Fruit fly (Drosophila melanogaster): ENCODE results near the gene CG11858.

CG11858 gene

DNA sequence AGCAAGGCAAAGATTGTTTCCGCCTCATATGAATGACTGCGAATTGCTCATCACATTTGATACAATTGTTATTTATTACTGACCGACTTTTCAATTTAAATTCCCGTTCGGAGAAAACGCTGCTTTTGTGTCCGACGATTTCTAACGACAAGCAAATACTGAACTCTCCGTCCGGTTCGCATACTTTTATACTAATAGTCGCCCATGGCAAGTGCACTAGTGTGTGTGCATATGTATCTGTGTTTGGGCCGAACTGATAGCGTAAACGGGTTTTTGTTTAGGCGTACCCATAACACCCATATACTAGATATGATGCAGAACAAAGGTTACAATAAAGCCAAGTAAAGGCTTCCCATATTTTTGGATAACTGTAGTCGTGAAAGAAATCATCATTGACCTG lies 45.7 kb downstream of the CG11858 start, which contains the start of gene CG10550:
CG10550 (minus strand) TSS at position 164 of the 400 bp plus-strand sequence.
- TF ChIP-seq Hnf4 (GFP tag; optimal IDR thresholded peaks at IDR 0.05) (peak; percentile 0), OdsH (GFP tag; optimal IDR thresholded peaks at IDR 0.05) (no peak), Abd-B (GFP tag; optimal IDR thresholded peaks at IDR 0.05) (no peak), dsf (GFP tag; optimal IDR thresholded peaks at IDR 0.05; ENCODE audit: borderline replicate concordance) (no peak)

DNA sequence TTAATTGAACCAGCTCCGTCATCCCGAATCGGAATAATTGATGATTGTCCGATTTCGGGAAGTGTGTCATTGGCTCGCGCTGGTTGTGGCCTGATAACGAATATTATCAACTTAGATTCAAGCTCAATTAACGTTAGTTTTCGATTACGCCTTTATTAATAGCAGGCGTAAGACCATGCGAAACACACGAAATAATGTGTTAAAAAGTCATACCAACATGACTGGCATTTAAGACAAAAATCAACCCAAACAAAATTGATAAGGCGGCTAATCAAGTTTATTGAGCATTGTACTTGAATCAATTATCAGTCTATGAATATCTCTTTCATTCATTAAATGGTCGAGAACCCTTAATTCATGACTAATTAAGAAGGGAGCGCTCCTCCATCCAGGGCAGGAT lies 46.6 kb downstream of the CG11858 start:
- TF ChIP-seq N (GFP tag; optimal IDR thresholded peaks at IDR 0.05) (no peak), Dif (GFP tag; optimal IDR thresholded peaks at IDR 0.05; ENCODE audit: partially characterized antibody) (no peak), br (GFP tag; optimal IDR thresholded peaks at IDR 0.05) (no peak), CG32264 (GFP tag; optimal IDR thresholded peaks at IDR 0.05) (no peak), Hr83 (GFP tag; optimal IDR thresholded peaks at IDR 0.05; ENCODE audit: poor library complexity, severe bottlenecking) (no peak), h (GFP tag; optimal IDR thresholded peaks at IDR 0.05) (no peak), Myc (optimal IDR thresholded peaks at IDR 0.05) (no peak), woc (GFP tag; optimal IDR thresholded peaks at IDR 0.05) (no peak), Hr78 (GFP tag; optimal IDR thresholded peaks at IDR 0.05) (no peak), HLH106 (tag; optimal IDR thresholded peaks at IDR 0.05) (no peak)

DNA sequence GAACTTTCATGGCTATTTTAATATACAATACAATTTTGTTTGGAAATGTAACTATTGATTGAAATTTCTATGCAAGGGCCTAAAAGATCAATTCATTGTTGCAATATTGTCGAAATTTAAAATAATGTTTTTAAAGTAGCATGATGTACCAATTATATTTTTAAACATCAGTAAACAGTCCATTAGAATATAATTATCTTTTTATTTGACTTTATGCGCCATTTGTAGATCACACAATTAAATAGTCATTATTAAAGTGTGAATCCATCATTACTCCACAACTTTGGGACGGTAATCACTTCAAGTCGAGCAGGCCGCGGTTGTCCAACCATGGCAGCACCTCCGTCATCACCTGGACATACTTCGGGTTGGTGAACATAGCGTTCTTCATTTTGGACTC lies 48.3 kb downstream of the CG11858 start, which contains the start of gene CG31099:
CG31099 (minus strand) TSS at position 101 of the 400 bp plus-strand sequence.
- TF ChIP-seq dl (GFP tag; optimal IDR thresholded peaks at IDR 0.05; ENCODE audit: insufficient read depth in 1 of 2, partially characterized antibody in 2 of 2) (no peak), CG32264 (GFP tag; optimal IDR thresholded peaks at IDR 0.05) (no peak), dsf (GFP tag; optimal IDR thresholded peaks at IDR 0.05; ENCODE audit: borderline replicate concordance) (no peak), Jra (GFP tag; optimal IDR thresholded peaks at IDR 0.05) (no peak), h (GFP tag; optimal IDR thresholded peaks at IDR 0.05) (no peak), br (GFP tag; optimal IDR thresholded peaks at IDR 0.05) (no peak), Rel (GFP tag; optimal IDR thresholded peaks at IDR 0.05) (no peak), Rel (tag; optimal IDR thresholded peaks at IDR 0.05) (no peak), Mio (GFP tag; optimal IDR thresholded peaks at IDR 0.05) (no peak), Dfd (GFP tag; optimal IDR thresholded peaks at IDR 0.05) (no peak), ey (GFP tag; optimal IDR thresholded peaks at IDR 0.05) (no peak), GATAd (GFP tag; optimal IDR thresholded peaks at IDR 0.05) (no peak), HLH106 (tag; optimal IDR thresholded peaks at IDR 0.05) (no peak), tai (GFP tag; optimal IDR thresholded peaks at IDR 0.05) (no peak), foxo (GFP tag; optimal IDR thresholded peaks at IDR 0.05) (no peak), lola (GFP tag; optimal IDR thresholded peaks at IDR 0.05) (no peak), Vsx2 (GFP tag; optimal IDR thresholded peaks at IDR 0.05; ENCODE audit: partially characterized antibody) (no peak), Sp1 (GFP tag; optimal IDR thresholded peaks at IDR 0.05) (no peak), brk (GFP tag; optimal IDR thresholded peaks at IDR 0.05) (no peak)

DNA sequence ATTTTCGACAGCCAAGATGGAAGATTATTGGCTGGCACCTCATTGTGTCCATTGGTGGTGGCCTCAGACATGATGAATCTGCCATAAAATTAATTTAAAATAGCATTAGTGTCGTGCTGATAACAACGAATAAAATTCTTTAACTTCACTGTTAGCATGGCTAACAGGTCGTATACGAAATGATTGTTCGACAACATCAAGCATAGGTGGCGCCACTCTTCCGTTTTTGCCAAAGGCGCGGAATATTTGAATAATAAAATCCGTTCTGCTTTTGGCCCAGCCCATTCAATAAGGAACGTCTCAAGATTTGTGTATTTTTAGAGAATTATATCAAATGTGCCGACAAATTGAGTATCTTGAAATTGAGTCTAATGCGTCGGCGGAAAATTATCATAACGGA lies 50.0 kb downstream of the CG11858 start:
- TF ChIP-seq Hr83 (GFP tag; optimal IDR thresholded peaks at IDR 0.05; ENCODE audit: poor library complexity, severe bottlenecking) (no peak), OdsH (GFP tag; optimal IDR thresholded peaks at IDR 0.05) (no peak), HLH106 (tag; optimal IDR thresholded peaks at IDR 0.05) (no peak), ey (GFP tag; optimal IDR thresholded peaks at IDR 0.05) (no peak)
